Worm (Caenorhabditis elegans) whole organism, late embryonic: ENCODE data around the gene ets-9.

Experiments
- C38D4.7 ChIP-seq: fragments of 200-800 bp; sonication (Bioruptor generic); optimal IDR thresholded peaks from 2 replicates; lab custom pipeline; 2018; ENCODE audit warnings: mild to moderate bottlenecking, missing genetic modification characterization, moderate library complexity, missing compliant biosample characterization
- K09A11.1 ChIP-seq: sonication (generic microtip); optimal IDR thresholded peaks from 2 replicates; lab custom pipeline; 2017; ENCODE audit warnings: antibody characterized with exemption, mild to moderate bottlenecking, missing genetic modification characterization, missing compliant biosample characterization; ENCODE audit not compliant: insufficient read depth
- ahr-1 ChIP-seq: sonication (generic microtip); optimal IDR thresholded peaks from 2 replicates; lab custom pipeline; 2016; ENCODE audit warnings: missing genetic modification characterization, missing compliant biosample characterization
- ama-1 ChIP-seq: fragments of 150-350 bp; optimal IDR thresholded peaks from 2 replicates; lab custom pipeline; 2014
- ceh-24 ChIP-seq: sonication (generic microtip); optimal IDR thresholded peaks from 2 replicates; lab custom pipeline; 2016; ENCODE audit warnings: mild to moderate bottlenecking, missing genetic modification characterization, missing compliant biosample characterization
- ceh-45 ChIP-seq: fragments of 200-800 bp; sonication (Bioruptor generic); IDR thresholded peaks from 2 replicates; pipeline ENCODE4 v1.3.6; 2022; ENCODE audit warnings: missing genetic modification reagents, missing genetic modification characterization, missing compliant biosample characterization
- ceh-6 ChIP-seq: fragments of 200-800 bp; sonication (Bioruptor generic); optimal IDR thresholded peaks from 2 replicates; lab custom pipeline; 2018; ENCODE audit warnings: mild to moderate bottlenecking, missing genetic modification characterization, missing compliant biosample characterization
- ceh-9 ChIP-seq: sonication (generic microtip); optimal IDR thresholded peaks from 2 replicates; lab custom pipeline; 2016; ENCODE audit warnings: mild to moderate bottlenecking, missing genetic modification characterization, inconsistent platforms, missing compliant biosample characterization
- che-1 ChIP-seq: sonication (generic microtip); optimal IDR thresholded peaks from 2 replicates; lab custom pipeline; 2016; ENCODE audit warnings: mild to moderate bottlenecking, missing genetic modification characterization, missing compliant biosample characterization
- dve-1 ChIP-seq: sonication (generic microtip); optimal IDR thresholded peaks from 2 replicates; lab custom pipeline; 2017; ENCODE audit warnings: antibody characterized with exemption, mild to moderate bottlenecking, missing genetic modification characterization, missing compliant biosample characterization
- ets-4 ChIP-seq: sonication (generic microtip); optimal IDR thresholded peaks from 2 replicates; lab custom pipeline; 2016; ENCODE audit warnings: missing genetic modification characterization, missing compliant biosample characterization
- eyg-1 ChIP-seq: sonication (generic microtip); optimal IDR thresholded peaks from 2 replicates; lab custom pipeline; 2016; ENCODE audit warnings: missing genotype, missing genetic modification characterization, missing compliant biosample characterization
- fkh-10 ChIP-seq: fragments of 150-350 bp; optimal IDR thresholded peaks from 2 replicates; lab custom pipeline; 2014; ENCODE audit warnings: missing biosample characterization, missing genetic modification reagents, missing genetic modification characterization
- fkh-6 ChIP-seq: sonication (generic microtip); optimal IDR thresholded peaks from 2 replicates; lab custom pipeline; 2016; ENCODE audit warnings: missing genetic modification characterization, missing compliant biosample characterization
- hlh-15 ChIP-seq: sonication (generic microtip); optimal IDR thresholded peaks from 2 replicates; lab custom pipeline; 2016; ENCODE audit warnings: missing genetic modification characterization, missing compliant biosample characterization
- hlh-30 ChIP-seq: sonication (generic microtip); optimal IDR thresholded peaks from 2 replicates; lab custom pipeline; 2017; ENCODE audit warnings: antibody characterized with exemption, missing genetic modification characterization, missing compliant biosample characterization; ENCODE audit not compliant: insufficient read depth
- lin-11 ChIP-seq: fragments of 200-800 bp; sonication (Bioruptor generic); optimal IDR thresholded peaks from 2 replicates; lab custom pipeline; 2018; ENCODE audit warnings: mild to moderate bottlenecking, missing genetic modification characterization, missing compliant biosample characterization
- madf-2 ChIP-seq: sonication (generic microtip); optimal IDR thresholded peaks from 2 replicates; lab custom pipeline; 2017; ENCODE audit warnings: missing genetic modification characterization, missing compliant biosample characterization
- pag-3 ChIP-seq: sonication (generic microtip); optimal IDR thresholded peaks from 2 replicates; lab custom pipeline; 2016; ENCODE audit warnings: missing compliant biosample characterization, missing genetic modification characterization, borderline replicate concordance
- pha-4 ChIP-seq: fragments of 150-350 bp; optimal IDR thresholded peaks from 2 replicates; lab custom pipeline; 2018; ENCODE audit warnings: missing biosample characterization, missing genetic modification reagents, missing genetic modification characterization
- unc-3 ChIP-seq, 2 experiments: fragments of 200-800 bp in 1 of 2; sonication (Bioruptor generic) in 1 of 2; sonication (generic microtip) in 1 of 2; conservative IDR thresholded peaks in 1 of 2; optimal IDR thresholded peaks in 1 of 2; 2 replicates each; pipeline versions ENCODE4 v1.3.6 to Lab custom; 2016 to 2022; ENCODE audit warnings: missing compliant biosample characterization in 2 of 2, missing genetic modification characterization in 2 of 2, missing genetic modification reagents in 1 of 2
- unc-42 ChIP-seq: sonication (generic microtip); optimal IDR thresholded peaks from 2 replicates; lab custom pipeline; 2016; ENCODE audit warnings: missing genotype, missing genetic modification characterization, missing compliant biosample characterization
- unc-86 ChIP-seq: sonication (generic microtip); optimal IDR thresholded peaks from 2 replicates; lab custom pipeline; 2016; ENCODE audit warnings: missing genetic modification characterization, missing compliant biosample characterization

ets-9 gene

ce11 chrX:4314939-4315338, 35.4 kb downstream of the ets-9 start:
- TF ChIP-seq hlh-30 (tag; lab: Kevin White, UChicago) (no peak), unc-42 (tag; lab: Kevin White, UChicago) (peak; percentile 95), ama-1 (no peak), fkh-10 (GFP tag; lab: Kevin White, UChicago) (peak; percentile 24)

DNA sequence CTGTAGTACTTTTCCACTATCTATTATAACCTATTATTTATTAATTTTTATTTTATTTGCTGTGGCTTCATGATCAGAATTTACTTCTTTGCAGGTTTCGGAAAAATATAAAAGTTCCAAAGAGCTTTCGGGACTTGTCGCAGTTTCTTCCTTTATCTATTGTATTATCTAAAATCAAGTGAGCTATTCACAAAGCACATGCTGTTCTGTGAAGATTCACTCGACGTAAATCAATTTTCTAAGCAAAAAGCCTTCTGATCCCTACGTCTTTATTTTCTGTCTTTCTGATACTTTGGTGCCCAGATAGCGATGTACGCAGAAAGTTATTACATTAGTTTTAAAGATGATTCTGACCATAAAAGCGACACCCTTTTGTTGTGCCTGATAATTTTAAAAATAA, 37.6 kb downstream of the ets-9 start:
- peak; percentile 36 for TF ChIP-seq unc-42 (tag; lab: Kevin White, UChicago)
- no peak for TF ChIP-seq fkh-6

DNA sequence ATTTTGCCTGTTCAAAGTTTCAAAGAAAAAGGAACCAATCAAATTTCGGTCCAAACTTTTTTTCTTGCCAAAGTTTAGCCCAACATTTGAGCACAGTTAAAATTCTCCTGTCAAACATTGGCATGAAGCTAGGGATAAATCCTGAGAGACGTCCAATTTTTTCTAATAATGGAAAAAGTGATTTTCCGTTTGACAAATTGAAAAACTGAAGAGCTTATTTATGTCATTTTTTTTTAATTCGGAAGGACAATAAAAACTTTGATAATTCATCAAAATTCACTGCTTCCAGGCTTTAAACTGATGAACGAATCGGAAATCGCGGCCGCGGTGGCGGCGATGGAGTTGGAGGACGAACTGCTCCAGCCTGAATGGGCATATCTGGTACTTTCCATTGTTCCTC, 41.1 kb downstream of the ets-9 start, which contains the start of gene dop-6:
dop-6 (plus strand) TSS at position 301 of the 400 bp plus-strand sequence.
- no peak for TF ChIP-seq ceh-24 (tag; lab: Kevin White, UChicago)
- TF ChIP-seq ets-4 (tag; lab: Kevin White, UChicago), result no peak
- TF ChIP-seq lin-11 (tag; lab: Kevin White, UChicago), result no peak
- no peak for TF ChIP-seq pag-3 (tag; lab: Kevin White, UChicago)
- TF ChIP-seq madf-2 (tag; lab: Kevin White, UChicago), result no peak
- TF ChIP-seq dve-1, result no peak
- TF ChIP-seq hlh-30 (tag; lab: Kevin White, UChicago), result no peak
- TF ChIP-seq hlh-15 (tag; lab: Kevin White, UChicago), result no peak
- no peak for TF ChIP-seq eyg-1
- TF ChIP-seq ceh-45, result no peak
- no peak for TF ChIP-seq pha-4 (tag; lab: Kevin White, UChicago)
- no peak for TF ChIP-seq unc-3 (GFP tag; conservative IDR thresholded peaks at IDR 0.05; lab: Robert Waterston, UW)
- no peak for TF ChIP-seq unc-3 (tag; optimal IDR thresholded peaks at IDR 0.05; lab: Kevin White, UChicago)
- TF ChIP-seq ceh-9 (tag; lab: Kevin White, UChicago), result no peak
- TF ChIP-seq ceh-6 (GFP tag; lab: Kevin White, UChicago), result no peak
- TF ChIP-seq unc-86, result no peak
- TF ChIP-seq, all 69 proteins: peak for 0

ce11 chrX:4322847-4323455, 43.4 kb downstream of the ets-9 start:
- TF ChIP-seq ahr-1 (no peak), unc-42 (tag; lab: Kevin White, UChicago) (peak; percentile 58)

ce11 chrX:4328816-4329215, 49.3 kb downstream of the ets-9 start, which contains the start of gene C24A8.5:
Gene C24A8.5, minus strand, starts transcription at chrX:4328916.
- TF ChIP-seq lin-11 (tag; lab: Kevin White, UChicago) (no peak), eyg-1 (no peak), K09A11.1 (no peak), C38D4.7 (GFP tag; lab: Kevin White, UChicago) (no peak), che-1 (tag; lab: Kevin White, UChicago) (no peak)
